Fruit fly (Drosophila melanogaster) Kc167 (cell line): ENCODE measurements around the gene CG14515.

Experiments used
- h ChIP-seq: fragments of >200 bp; optimal IDR thresholded peaks from 3 replicates; lab custom pipeline; 2018; ENCODE audit warnings: missing external identifiers
- psq ChIP-seq: fragments of >200 bp; optimal IDR thresholded peaks from 2 replicates; lab custom pipeline; 2017; ENCODE audit warnings: missing external identifiers

dm6 chr3R:29211702-29212101 is 14.3 kb downstream of the CG14515 start:
- TF ChIP-seq h (no peak), psq (lab: Kevin White, UChicago) (no peak)
